Fruit fly (Drosophila melanogaster) whole organism, larva: ENCODE data around the gene CG12278.
A peak's percentile ranks its signal among the peaks of the same experiment; 100 is the strongest.

Source experiments
- noc ChIP-seq: fragments of 200-800 bp; sonication (Bioruptor generic); optimal IDR thresholded peaks from 3 replicates; lab custom pipeline; 2019; ENCODE audit warnings: missing biosample characterization, mild to moderate bottlenecking, missing genetic modification characterization, moderate library complexity

The CG12278 gene

DNA sequence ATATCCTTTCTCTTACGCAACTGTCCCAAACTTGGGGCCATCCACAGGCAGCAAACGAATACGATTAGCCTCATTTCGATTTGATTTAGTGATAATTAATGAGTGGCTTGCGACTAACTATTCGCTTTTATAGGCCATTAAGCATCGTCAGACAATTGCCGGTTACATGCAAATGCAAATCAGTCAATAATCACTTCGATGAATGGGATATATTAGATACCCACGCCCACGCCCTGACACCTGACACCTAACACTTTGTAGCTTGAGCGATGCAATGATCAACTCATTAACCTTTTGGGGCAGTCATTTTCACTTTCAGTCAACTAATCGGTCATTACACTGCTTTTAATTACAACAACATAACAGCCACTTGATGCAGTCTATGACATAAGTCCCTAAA is 7.0 kb downstream of the CG12278 start, which contains the start of gene Jhbp15:
Gene Jhbp15, minus strand, starts transcription at position 101 of the 400 bp plus-strand sequence.
- no peak for TF ChIP-seq noc (tag; lab: Kevin White, UChicago)

DNA sequence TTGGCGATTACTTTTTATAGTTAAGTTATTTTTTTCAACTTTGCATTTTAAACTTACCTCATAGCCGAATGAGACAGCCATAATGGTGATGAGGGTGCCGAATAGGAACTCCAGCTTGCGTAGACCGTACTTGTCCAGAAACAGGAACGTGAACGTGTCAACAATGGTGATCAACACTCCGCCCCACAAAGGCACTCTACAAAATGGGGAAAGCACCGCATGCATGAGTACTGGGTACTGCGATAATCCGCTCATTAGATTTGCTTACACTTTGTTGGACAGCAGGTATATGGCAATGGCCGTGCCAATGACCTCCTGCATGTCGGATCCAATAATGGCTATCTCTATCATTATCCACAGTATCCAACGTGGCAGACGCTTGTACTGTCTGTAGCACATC is 13.7 kb downstream of the CG12278 start:
- TF ChIP-seq noc (tag; lab: Kevin White, UChicago) = no peak

DNA sequence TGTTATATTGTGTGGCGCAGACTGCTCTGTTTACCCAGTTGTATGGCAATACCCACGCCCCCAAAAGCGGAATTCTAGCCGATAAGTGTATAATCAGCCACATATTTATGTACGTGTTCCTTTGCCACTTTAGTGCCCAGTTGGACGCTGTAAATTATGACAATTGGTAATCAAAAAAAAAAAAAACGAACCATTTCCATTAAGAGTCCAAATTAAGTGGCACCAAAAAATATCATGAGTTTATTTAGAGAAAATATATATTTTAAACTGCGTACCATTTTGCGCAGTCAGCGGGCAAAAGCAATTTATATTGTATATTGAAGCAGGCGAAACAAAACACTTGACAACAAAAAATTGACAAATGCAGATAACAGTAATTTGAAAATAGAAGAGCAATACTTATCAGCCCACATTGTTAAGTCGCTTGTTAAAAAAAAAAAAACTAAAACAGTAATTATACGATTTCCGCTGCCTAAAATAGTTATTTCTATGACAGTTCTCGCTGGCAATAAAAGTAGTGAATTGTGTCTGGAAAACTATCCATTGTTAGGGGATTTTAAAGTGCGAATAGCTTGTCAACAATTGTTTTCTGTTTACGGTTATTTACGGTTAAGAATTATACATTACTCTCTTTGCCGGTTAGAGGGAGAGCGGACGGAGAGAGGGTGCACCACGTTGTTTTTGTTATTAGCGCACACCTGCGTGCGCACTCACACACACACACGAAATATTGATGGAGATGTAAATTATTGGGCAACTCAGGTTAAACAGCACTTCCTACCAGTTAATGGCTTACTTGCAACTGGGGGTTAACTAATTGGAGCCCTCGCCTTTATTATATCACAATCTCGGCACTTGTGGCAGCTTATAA is 15.9 kb downstream of the CG12278 start:
- no peak for TF ChIP-seq noc (tag; lab: Kevin White, UChicago)

DNA sequence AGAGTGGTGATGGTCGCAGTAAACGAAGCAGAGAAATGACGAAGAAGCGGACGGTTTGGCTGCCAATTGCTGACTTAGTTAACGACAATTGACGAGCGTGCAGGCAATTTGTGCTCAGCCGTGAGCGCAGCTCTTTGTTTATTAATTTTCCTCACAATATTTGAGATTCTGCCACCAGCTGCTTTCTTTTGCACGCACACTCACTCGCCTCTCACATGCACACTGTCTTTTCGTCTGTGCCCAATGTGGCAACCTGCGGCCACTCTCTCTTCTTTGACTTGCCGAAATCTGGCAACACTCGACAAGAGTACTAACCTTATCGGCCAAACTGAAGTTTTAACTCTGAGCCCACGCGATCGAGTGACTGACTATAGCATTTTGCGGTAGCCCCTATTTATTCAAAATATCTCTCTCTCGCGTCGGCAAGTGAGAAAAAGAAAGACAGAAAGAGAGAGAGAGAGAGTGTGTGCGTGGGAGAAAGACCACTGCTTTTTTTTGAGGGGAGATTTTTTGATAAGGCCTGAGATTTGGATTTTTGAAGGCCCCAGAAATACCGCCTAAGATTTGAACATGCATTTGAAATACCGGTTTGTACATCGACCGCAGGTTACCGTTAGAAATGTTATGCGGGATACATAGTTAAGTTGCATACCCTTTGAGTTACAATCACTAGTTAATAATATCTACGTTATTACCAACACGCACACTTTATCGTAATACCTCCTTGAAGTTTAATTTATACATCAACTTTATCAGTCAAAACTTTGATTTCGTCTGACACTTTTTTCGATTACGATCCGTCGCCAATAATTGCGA is 16.8 kb downstream of the CG12278 start, which contains the start of gene Mvl:
Gene Mvl, minus strand, starts transcription at position 371 of the 816 bp plus-strand sequence.
- TF ChIP-seq noc (tag; lab: Kevin White, UChicago) = peak; percentile 21

DNA sequence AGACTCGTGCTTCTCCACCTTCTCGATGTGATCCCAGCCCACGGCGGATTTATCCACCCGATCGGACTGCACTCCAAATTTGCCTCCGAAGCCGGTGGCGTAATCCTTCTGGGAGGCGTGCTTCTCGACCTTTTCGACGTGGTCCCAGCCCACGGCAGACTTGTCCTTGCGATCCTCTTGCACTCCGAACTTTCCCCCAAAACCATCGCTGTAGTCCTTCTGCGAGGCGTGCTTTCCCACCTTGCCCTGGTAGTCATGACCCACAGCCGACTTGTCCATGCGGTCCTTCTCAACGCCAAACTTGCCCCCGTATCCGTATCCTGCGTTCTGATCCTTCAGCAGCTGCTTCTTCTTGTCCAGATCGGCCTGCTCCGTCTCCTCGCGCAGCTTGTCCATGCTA is 19.6 kb downstream of the CG12278 start:
- TF ChIP-seq noc (tag; lab: Kevin White, UChicago) = no peak

DNA sequence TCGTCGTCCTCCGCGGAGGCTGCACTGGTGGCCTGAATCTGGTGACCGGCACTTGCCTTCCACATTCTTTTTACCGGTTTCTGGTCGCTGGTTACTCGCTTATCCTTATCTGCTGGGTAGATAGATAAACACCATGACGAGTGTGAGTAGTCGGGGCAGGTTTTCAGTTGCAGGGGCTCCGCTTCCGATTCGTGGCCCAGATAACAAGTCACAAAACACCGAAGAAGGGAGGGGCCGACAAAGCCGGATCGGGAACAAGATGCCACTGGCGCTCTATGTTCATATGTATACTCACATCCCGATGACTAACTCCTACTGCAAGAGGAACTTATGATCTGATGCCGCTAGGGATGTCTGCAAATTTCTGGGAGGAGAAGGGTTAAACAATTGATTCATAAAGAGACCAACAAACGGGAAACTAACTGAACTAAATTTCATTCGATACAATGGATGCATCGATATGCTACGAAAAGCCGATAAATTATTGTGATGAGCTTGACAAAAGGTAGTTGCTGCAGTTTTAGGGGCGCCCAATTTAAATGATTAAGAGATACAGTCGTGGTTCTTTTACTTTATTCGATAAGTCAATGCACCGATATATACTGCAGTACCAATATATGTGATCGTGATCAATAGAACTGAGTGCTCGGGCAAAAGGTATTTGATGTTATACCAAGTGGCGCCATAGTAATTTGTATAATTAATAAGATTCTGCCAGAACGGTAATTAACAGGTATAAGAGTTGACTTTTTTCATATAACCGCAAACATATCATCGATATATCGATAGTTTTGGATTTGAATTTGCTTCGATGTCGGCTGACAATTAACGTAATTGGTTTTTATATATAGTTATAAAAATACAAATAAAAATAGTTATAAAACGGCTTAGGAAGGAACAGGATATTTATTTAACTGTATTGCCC is 20.4 kb downstream of the CG12278 start, which contains the start of gene Cortactin:
Gene Cortactin, minus strand, starts transcription at position 472 of the 925 bp plus-strand sequence.
- peak; percentile 9 for TF ChIP-seq noc (tag; lab: Kevin White, UChicago)

DNA sequence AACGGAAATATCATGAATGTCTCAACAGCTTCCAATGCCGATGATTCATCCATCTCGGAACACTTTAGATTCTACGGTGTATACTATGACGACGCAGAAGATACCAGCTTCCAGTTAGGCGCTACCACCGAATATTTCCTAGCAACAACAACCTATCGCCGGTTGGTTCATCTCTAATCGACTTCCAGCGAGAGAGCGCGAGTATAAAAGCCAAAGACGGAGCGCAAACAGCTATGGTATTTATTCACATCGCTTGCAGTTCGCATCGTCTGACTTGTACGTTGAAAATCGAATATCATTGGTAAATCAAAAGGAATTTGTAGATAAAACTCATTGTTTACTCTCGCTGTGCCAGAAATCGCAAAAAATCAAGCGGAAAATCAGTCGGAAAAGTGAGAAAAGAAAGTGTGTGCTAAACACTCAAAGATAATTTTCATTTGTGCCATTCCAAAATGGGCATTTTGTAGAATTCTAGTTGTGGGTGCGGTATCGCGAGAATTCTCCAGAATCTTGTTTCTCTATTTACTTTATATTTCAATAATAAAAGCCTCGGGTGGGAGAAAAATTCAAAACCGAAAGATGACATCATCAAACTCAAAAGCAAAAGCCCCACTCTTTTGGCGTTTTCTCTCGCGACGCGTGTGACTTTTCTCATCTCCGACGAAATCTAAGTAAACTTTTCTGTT is 21.3 kb downstream of the CG12278 start, which contains the start of gene AnxB9:
Gene AnxB9, plus strand, starts transcription at position 232 of the 686 bp plus-strand sequence.
- peak; percentile 60 for TF ChIP-seq noc (tag; lab: Kevin White, UChicago)

DNA sequence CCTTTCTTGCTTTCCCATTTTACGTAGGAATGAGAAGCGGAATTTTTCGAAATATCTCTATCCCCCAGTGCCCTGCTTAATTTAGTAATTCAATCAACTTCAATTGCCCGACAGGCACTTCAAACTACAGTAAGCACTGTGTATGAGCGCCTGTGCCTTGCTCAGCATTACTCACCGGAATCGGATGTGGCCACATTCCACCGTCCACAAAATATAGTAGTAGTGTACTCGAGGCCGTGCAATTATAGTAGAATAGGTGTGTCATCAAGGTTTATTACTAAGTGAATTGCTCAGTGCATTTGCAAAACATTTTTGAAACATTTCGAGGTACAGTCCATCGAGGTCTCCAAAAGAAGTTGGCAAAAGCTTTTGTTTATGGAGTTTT is 21.8 kb downstream of the CG12278 start:
- no peak for TF ChIP-seq noc (tag; lab: Kevin White, UChicago)

DNA sequence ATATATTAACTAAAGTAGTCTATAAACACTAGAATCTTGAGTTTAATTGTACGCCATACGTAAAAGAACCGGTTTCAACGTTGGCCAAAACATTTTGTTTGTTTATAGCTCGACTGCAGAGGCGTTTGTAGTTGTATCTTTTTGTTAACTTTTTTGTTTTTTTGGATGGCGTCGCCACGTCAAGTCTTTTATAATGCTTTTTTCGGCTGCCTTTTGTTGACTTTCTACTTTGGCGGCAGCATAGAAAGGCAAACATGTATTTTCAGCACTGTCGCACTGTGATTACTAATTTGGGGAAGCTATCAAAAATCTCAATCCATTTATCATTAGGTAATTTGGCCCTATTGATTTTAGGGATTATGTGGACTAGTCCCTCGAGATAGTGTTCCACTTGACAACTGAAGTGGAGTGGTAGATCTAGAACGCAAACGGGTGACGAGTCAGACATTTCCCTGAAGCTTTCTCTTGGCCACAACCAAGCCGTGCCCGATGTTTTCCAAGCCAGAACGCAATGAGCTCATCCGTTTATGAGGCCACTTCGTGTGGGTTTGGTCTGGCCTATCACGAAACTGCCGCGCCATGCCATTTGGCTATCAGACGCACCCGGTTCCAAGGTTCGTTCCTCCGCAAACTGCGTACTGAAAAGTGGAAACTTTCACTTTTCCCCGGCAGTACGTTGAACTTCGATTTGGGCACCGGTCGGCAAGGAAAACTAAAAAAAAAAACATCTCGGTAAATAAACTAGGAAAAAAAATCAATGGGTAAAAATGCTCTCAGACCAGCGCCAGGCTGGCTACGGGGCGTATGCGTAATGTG is 22.8 kb downstream of the CG12278 start:
- no peak for TF ChIP-seq noc (tag; lab: Kevin White, UChicago)

DNA sequence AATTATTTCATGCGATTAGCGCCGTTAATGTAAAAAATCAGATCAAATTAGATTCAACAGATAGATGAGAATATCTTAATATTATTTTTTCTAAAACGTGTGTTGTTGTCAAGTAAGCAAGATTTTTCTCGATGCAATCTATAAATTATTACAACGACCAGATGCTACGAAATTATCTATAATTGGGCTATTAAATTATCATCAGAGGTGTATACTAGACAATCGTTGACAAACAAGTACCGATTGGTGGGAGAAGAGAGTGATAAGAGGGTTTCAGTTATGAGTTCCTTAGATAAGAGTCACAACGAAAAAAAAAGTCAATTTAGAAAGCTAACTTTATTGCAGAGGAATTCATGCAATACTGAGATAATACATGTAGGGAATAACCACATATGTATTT is 23.7 kb downstream of the CG12278 start:
- no peak for TF ChIP-seq noc (tag; lab: Kevin White, UChicago)

DNA sequence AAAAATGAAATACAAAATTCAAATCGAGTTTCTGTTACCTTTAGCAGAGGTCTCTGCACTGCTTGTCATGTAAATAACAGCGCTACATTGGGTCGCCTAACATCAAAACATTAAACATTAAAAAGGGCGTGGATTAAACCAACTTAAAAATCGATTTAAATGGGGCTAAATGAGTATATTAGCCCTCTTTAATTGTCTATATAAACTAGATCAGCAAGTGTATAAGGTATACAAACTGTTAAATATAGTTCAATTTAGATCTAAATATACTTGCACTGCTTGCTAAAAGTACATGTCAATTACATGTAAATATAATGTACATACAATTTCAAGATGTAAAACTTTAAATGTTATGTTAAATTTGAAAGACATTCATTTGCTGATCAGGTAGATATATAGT is 25.9 kb downstream of the CG12278 start:
- no peak for TF ChIP-seq noc (tag; lab: Kevin White, UChicago)

DNA sequence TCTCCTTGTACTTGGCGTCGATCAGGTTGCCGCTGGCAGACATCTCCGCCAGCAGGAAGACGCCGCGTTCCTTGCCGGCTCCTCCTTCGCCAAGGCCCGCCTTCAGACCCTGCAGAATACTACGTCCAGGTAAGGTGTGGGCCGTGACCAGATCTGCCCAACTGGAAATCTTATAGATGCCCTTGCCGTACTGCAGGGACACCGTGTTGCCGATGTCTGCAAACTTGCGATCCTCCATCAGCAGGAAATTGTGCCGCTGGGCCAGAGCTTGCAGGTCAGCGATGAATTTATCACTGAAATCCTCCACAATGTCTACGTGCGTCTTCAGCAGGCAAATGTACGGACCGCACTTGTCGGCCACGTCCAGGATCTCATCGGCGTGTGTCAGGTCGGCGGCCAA is 27.4 kb downstream of the CG12278 start:
- TF ChIP-seq noc (tag; lab: Kevin White, UChicago) = no peak

DNA sequence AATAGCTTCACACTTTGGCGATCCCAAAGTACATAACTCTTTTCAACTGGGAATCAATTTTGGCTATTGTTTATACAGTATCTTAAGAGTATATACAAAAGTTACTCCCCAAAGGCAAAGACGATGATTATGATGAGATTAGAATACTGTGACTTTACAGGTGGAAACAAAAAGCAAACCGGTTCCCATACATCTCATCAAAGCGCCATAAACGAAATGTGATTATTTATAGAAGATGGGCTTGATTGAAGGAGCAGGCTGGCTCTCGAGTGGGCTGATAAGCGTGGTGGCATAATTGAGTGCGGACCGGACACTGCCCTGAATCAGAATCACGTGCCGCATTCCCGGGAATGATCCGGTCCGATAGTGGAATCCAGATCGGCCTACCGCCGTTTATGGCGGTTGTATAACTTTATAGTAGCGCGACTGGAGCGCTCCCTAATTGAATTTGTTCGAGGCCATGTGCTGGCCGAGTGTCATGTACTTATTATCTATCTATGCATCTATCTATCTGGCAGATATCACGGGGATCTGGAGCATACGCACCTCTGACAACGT is 28.2 kb downstream of the CG12278 start:
- peak; percentile 53 for TF ChIP-seq noc (tag; lab: Kevin White, UChicago)
